Worm (Caenorhabditis elegans) whole organism, L4 larva: ENCODE data around the gene F09G8.10.

Experiments used
- ama-1 ChIP-seq: fragments of 150-350 bp; optimal IDR thresholded peaks from 2 replicates; lab custom pipeline; 2014; ENCODE audit warnings: inconsistent platforms, mixed read lengths
- arid-1 ChIP-seq: fragments of 200-800 bp; sonication (Bioruptor generic); conservative IDR thresholded peaks from 2 replicates; pipeline ENCODE4 v1.3.6; 2022; ENCODE audit warnings: missing genetic modification reagents, missing genetic modification characterization, missing compliant biosample characterization
- ceh-82 ChIP-seq: sonication (generic microtip); optimal IDR thresholded peaks from 2 replicates; lab custom pipeline; 2017; ENCODE audit warnings: missing biosample characterization, missing genetic modification characterization
- egl-27 ChIP-seq: sonication (generic microtip); optimal IDR thresholded peaks from 3 replicates; lab custom pipeline; 2017; ENCODE audit warnings: missing biosample characterization, missing genetic modification reagents, missing genetic modification characterization
- fkh-10 ChIP-seq: fragments of 150-350 bp; optimal IDR thresholded peaks from 2 replicates; lab custom pipeline; 2014; ENCODE audit warnings: missing biosample characterization, missing genetic modification reagents, missing genetic modification characterization
- hlh-30 ChIP-seq: sonication (generic microtip); optimal IDR thresholded peaks from 2 replicates; lab custom pipeline; 2017; ENCODE audit warnings: antibody characterized with exemption, mild to moderate bottlenecking, missing genetic modification characterization, missing compliant biosample characterization; ENCODE audit not compliant: insufficient read depth
- jun-1 ChIP-seq: fragments of 150-350 bp; optimal IDR thresholded peaks from 2 replicates; lab custom pipeline; 2014; ENCODE audit warnings: missing biosample characterization, missing genetic modification reagents, missing genetic modification characterization
- lin-1 ChIP-seq: fragments of 200-800 bp; sonication (Bioruptor generic); IDR thresholded peaks from 2 replicates; pipeline ENCODE4 v1.3.6; 2022; ENCODE audit warnings: missing genetic modification reagents, missing genetic modification characterization, missing compliant biosample characterization
- lin-39 ChIP-seq: fragments of 150-350 bp; optimal IDR thresholded peaks from 2 replicates; lab custom pipeline; 2014; ENCODE audit warnings: missing biosample characterization, missing genetic modification reagents, missing genetic modification characterization
- lir-3 ChIP-seq: sonication (generic microtip); optimal IDR thresholded peaks from 2 replicates; lab custom pipeline; 2016; ENCODE audit warnings: mild to moderate bottlenecking, missing genetic modification characterization, missing compliant biosample characterization
- unc-39 ChIP-seq: sonication (generic microtip); optimal IDR thresholded peaks from 2 replicates; lab custom pipeline; 2017; ENCODE audit warnings: missing biosample characterization, missing genetic modification characterization
- unc-62 ChIP-seq, 3 experiments: fragments of 150-350 bp in 1 of 3; sonication (generic microtip); optimal IDR thresholded peaks in 2 of 3; peaks in 1 of 3; 1 replicate in 1 of 3; 2 replicates in 2 of 3; lab custom pipeline; 2014 to 2017; ENCODE audit warnings: missing biosample characterization in 3 of 3, missing genetic modification characterization in 3 of 3, missing genetic modification reagents in 3 of 3, missing genotype in 1 of 3
- zag-1 ChIP-seq: fragments of 150-350 bp; optimal IDR thresholded peaks from 2 replicates; lab custom pipeline; 2014; ENCODE audit warnings: missing biosample characterization, missing genetic modification characterization

DNA sequence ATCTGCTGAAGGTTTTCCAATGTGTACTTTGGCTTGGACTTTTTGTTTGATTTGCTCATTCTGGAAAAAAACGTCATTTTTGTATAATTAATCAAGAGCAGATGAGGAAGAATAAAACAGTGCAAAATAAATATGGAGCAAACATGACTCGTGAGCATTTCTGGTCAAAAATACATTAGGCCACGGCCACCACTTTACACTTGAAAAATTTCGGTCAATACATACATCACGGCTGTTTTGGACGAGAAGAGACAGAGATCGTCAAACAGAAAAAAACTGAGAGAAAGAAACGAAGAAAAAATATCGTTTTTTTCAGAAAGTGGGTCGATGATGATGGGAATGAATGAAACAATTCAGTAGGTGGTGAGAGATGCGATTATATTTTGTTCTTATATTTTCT lies 3.7 kb downstream of the F09G8.10 start, which contains the start of the genes F09G8.7 and crn-7:
- TF ChIP-seq lin-1 (GFP tag; lab: Robert Waterston, UW): no peak
- TF ChIP-seq lin-39 (tag; lab: Kevin White, UChicago): no peak
- TF ChIP-seq ama-1 (lab: Kevin White, UChicago): no peak
- TF ChIP-seq unc-62 (GFP tag; optimal IDR thresholded peaks at IDR 0.05 in 1 of 2; lab: Kevin White, UChicago): peak in 1 of 2 experiments; percentile 57
- no peak for TF ChIP-seq unc-62 (tag; optimal IDR thresholded peaks at IDR 0.05; lab: Kevin White, UChicago)
- TF ChIP-seq egl-27 (tag; lab: Kevin White, UChicago): no peak
- TF ChIP-seq lir-3 (tag; lab: Kevin White, UChicago): no peak
- TF ChIP-seq jun-1 (tag; lab: Kevin White, UChicago): no peak
- no peak for TF ChIP-seq unc-39 (tag; lab: Kevin White, UChicago)
- no peak for TF ChIP-seq ceh-82 (tag; lab: Kevin White, UChicago)
- no peak for TF ChIP-seq zag-1 (tag; lab: Kevin White, UChicago)
- no peak for TF ChIP-seq arid-1 (GFP tag; lab: Robert Waterston, UW)
- peak; percentile 55 for TF ChIP-seq hlh-30
- no peak for TF ChIP-seq fkh-10 (GFP tag; lab: Kevin White, UChicago)
